Worm (Caenorhabditis elegans) whole organism, young adult: ENCODE measurements around the gene K09G1.2.
A peak's percentile ranks its signal among the peaks of the same experiment; 100 is the strongest.

Experiments used
- B0019.2 ChIP-seq: fragments of 200-800 bp; sonication (Bioruptor generic); conservative IDR thresholded peaks from 2 replicates; pipeline ENCODE4 v1.3.6; 2022; ENCODE audit warnings: missing genetic modification reagents, missing genetic modification characterization, missing compliant biosample characterization
- B0261.1 ChIP-seq: sonication (generic microtip); optimal IDR thresholded peaks from 2 replicates; lab custom pipeline; 2016; ENCODE audit warnings: mild to moderate bottlenecking, missing genetic modification characterization, moderate library complexity, missing compliant biosample characterization
- D2030.7 ChIP-seq: fragments of 200-800 bp; sonication (Bioruptor generic); IDR thresholded peaks from 2 replicates; pipeline ENCODE4 v1.3.6; 2022; ENCODE audit warnings: missing genetic modification reagents, missing genetic modification characterization, missing compliant biosample characterization
- F23B12.7 ChIP-seq: sonication (generic microtip); optimal IDR thresholded peaks from 2 replicates; lab custom pipeline; 2017; ENCODE audit warnings: missing genetic modification characterization, mild to moderate bottlenecking, missing compliant biosample characterization, antibody characterized with exemption, moderate library complexity; ENCODE audit not compliant: insufficient read depth
- F33H1.4 ChIP-seq: fragments of 200-800 bp; sonication (Bioruptor generic); IDR thresholded peaks from 2 replicates; pipeline ENCODE4 v1.3.6; 2022; ENCODE audit warnings: missing genetic modification reagents, missing genetic modification characterization, missing compliant biosample characterization
- F39B2.1 ChIP-seq: fragments of 200-800 bp; sonication (Bioruptor generic); IDR thresholded peaks from 2 replicates; pipeline ENCODE4 v1.3.6; 2022; ENCODE audit warnings: missing genetic modification reagents, missing genetic modification characterization, missing compliant biosample characterization
- F57A8.1 ChIP-seq: fragments of 200-800 bp; sonication (Bioruptor generic); optimal IDR thresholded peaks from 2 replicates; lab custom pipeline; 2018; ENCODE audit warnings: mild to moderate bottlenecking, missing genetic modification characterization, moderate library complexity, missing compliant biosample characterization
- Y56A3A.18 ChIP-seq: fragments of 200-800 bp; sonication (Bioruptor generic); IDR thresholded peaks from 2 replicates; pipeline ENCODE4 v1.3.6; 2022; ENCODE audit warnings: missing genetic modification reagents, missing genetic modification characterization, missing compliant biosample characterization
- Y79H2A.3 ChIP-seq: fragments of 200-800 bp; sonication (Bioruptor generic); conservative IDR thresholded peaks from 2 replicates; pipeline ENCODE4 v1.3.6; 2022; ENCODE audit warnings: missing genetic modification reagents, missing genetic modification characterization, missing compliant biosample characterization
- Y95B8A.8 ChIP-seq: fragments of 200-800 bp; sonication (Bioruptor generic); IDR thresholded peaks from 2 replicates; pipeline ENCODE4 v1.3.6; 2022; ENCODE audit warnings: missing genetic modification reagents, missing genetic modification characterization, missing compliant biosample characterization
- atf-7 ChIP-seq: sonication (generic microtip); optimal IDR thresholded peaks from 2 replicates; lab custom pipeline; 2017; ENCODE audit warnings: mild to moderate bottlenecking, missing genetic modification characterization, missing compliant biosample characterization
- attf-6 ChIP-seq: fragments of 200-800 bp; sonication (Bioruptor generic); IDR thresholded peaks from 2 replicates; pipeline ENCODE4 v1.3.6; 2022; ENCODE audit warnings: missing genetic modification reagents, missing genetic modification characterization, missing compliant biosample characterization
- ceh-100 ChIP-seq: fragments of 200-800 bp; sonication (Bioruptor generic); IDR thresholded peaks from 2 replicates; pipeline ENCODE4 v1.3.6; 2022; ENCODE audit warnings: missing genetic modification reagents, missing genetic modification characterization, missing compliant biosample characterization
- ceh-40 ChIP-seq: fragments of 200-800 bp; sonication (Bioruptor generic); IDR thresholded peaks from 2 replicates; pipeline ENCODE4 v1.3.6; 2022; ENCODE audit warnings: missing genetic modification characterization, missing compliant biosample characterization
- ceh-91 ChIP-seq: fragments of 200-800 bp; sonication (Bioruptor generic); IDR thresholded peaks from 2 replicates; pipeline ENCODE4 v1.3.6; 2022; ENCODE audit warnings: missing genetic modification reagents, missing genetic modification characterization, missing compliant biosample characterization
- dox-1 ChIP-seq: fragments of 200-800 bp; sonication (Bioruptor generic); IDR thresholded peaks from 2 replicates; pipeline ENCODE4 v1.3.6; 2022; ENCODE audit warnings: missing genetic modification reagents, missing genetic modification characterization, missing compliant biosample characterization
- egl-44 ChIP-seq: fragments of 200-800 bp; sonication (Bioruptor generic); IDR thresholded peaks from 2 replicates; pipeline ENCODE4 v1.3.6; 2022; ENCODE audit warnings: missing genetic modification reagents, missing genetic modification characterization, missing compliant biosample characterization
- egrh-3 ChIP-seq: fragments of 200-800 bp; sonication (Bioruptor generic); IDR thresholded peaks from 2 replicates; pipeline ENCODE4 v1.3.6; 2022; ENCODE audit warnings: missing genetic modification reagents, missing genetic modification characterization, missing compliant biosample characterization
- ekl-4 ChIP-seq: fragments of 200-800 bp; sonication (Bioruptor generic); IDR thresholded peaks from 2 replicates; pipeline ENCODE4 v1.3.6; 2022; ENCODE audit warnings: missing genetic modification reagents, missing genetic modification characterization, missing compliant biosample characterization
- hrde-1 ChIP-seq: sonication (generic microtip); optimal IDR thresholded peaks from 2 replicates; lab custom pipeline; 2016; ENCODE audit warnings: missing genetic modification characterization, mild to moderate bottlenecking, missing compliant biosample characterization, moderate library complexity, missing genotype, missing genetic modification reagents, borderline replicate concordance
- hsf-1 ChIP-seq: fragments of 200-800 bp; sonication (Bioruptor generic); IDR thresholded peaks from 2 replicates; pipeline ENCODE4 v1.3.6; 2022; ENCODE audit warnings: missing genetic modification reagents, missing genetic modification characterization, missing compliant biosample characterization
- madf-10 ChIP-seq: sonication (generic microtip); optimal IDR thresholded peaks from 2 replicates; lab custom pipeline; 2016; ENCODE audit warnings: mild to moderate bottlenecking, missing genetic modification characterization, missing compliant biosample characterization
- madf-3 ChIP-seq: fragments of 200-800 bp; sonication (Bioruptor generic); IDR thresholded peaks from 2 replicates; pipeline ENCODE4 v1.3.6; 2022; ENCODE audit warnings: missing genetic modification reagents, missing genetic modification characterization, missing compliant biosample characterization
- madf-6 ChIP-seq: fragments of 200-800 bp; sonication (Bioruptor generic); IDR thresholded peaks from 2 replicates; pipeline ENCODE4 v1.3.6; 2022; ENCODE audit warnings: missing genetic modification reagents, missing genetic modification characterization, missing compliant biosample characterization
- mes-4 ChIP-seq: sonication (generic microtip); optimal IDR thresholded peaks from 2 replicates; lab custom pipeline; 2016; ENCODE audit warnings: missing genotype, missing genetic modification characterization, missing compliant biosample characterization
- nfya-2 ChIP-seq: fragments of 200-800 bp; sonication (Bioruptor generic); IDR thresholded peaks from 2 replicates; pipeline ENCODE4 v1.3.6; 2022; ENCODE audit warnings: missing genetic modification reagents, missing genetic modification characterization, missing compliant biosample characterization
- nfyb-1 ChIP-seq: fragments of 200-800 bp; sonication (Bioruptor generic); IDR thresholded peaks from 2 replicates; pipeline ENCODE4 v1.3.6; 2022; ENCODE audit warnings: missing genetic modification reagents, missing genetic modification characterization, missing compliant biosample characterization
- nhr-179 ChIP-seq: sonication (generic microtip); optimal IDR thresholded peaks from 2 replicates; lab custom pipeline; 2016; ENCODE audit warnings: mild to moderate bottlenecking, missing genetic modification characterization, missing compliant biosample characterization
- pbrm-1 ChIP-seq: fragments of 200-800 bp; sonication (Bioruptor generic); IDR thresholded peaks from 2 replicates; pipeline ENCODE4 v1.3.6; 2022; ENCODE audit warnings: missing genetic modification reagents, missing genetic modification characterization, missing compliant biosample characterization
- rcor-1 ChIP-seq: fragments of 200-800 bp; sonication (Bioruptor generic); IDR thresholded peaks from 2 replicates; pipeline ENCODE4 v1.3.6; 2022; ENCODE audit warnings: missing genetic modification reagents, missing genetic modification characterization, missing compliant biosample characterization
- sptf-2 ChIP-seq: fragments of 200-800 bp; sonication (Bioruptor generic); optimal IDR thresholded peaks from 2 replicates; lab custom pipeline; 2018; ENCODE audit warnings: mild to moderate bottlenecking, missing genetic modification characterization, missing compliant biosample characterization
- tbx-9 ChIP-seq: sonication (generic microtip); optimal IDR thresholded peaks from 2 replicates; lab custom pipeline; 2016; ENCODE audit warnings: borderline replicate concordance, missing genetic modification characterization, inconsistent platforms, missing compliant biosample characterization
- xnd-1 ChIP-seq: sonication (generic microtip); optimal IDR thresholded peaks from 2 replicates; lab custom pipeline; 2016; ENCODE audit warnings: missing genotype, missing genetic modification reagents, missing genetic modification characterization, missing compliant biosample characterization

Gene K09G1.2

DNA sequence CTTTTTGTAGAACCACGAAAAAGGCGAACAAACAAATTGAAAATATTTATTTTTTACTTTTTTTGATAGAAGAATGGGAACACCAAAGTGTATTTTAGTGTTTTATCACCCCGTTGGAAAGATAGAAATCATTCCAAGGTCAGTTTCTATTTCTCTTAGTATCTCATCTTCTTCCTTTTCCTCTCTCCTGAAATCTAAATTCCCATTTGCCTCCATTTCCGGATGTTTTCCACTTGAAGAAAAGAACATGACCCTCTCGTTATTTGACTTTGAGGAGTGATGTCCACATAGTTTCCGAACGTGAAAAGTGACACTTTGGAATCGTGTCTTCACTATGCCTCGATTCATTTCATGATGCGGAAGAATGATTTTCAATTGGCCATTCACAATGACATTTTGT lies 2.8 kb upstream of the K09G1.2 start:
- TF ChIP-seq hrde-1 (tag; lab: Kevin White, UChicago) (no peak), madf-3 (no peak), nhr-179 (no peak), tbx-9 (tag; lab: Kevin White, UChicago) (no peak), mes-4 (tag; lab: Kevin White, UChicago) (no peak)

DNA sequence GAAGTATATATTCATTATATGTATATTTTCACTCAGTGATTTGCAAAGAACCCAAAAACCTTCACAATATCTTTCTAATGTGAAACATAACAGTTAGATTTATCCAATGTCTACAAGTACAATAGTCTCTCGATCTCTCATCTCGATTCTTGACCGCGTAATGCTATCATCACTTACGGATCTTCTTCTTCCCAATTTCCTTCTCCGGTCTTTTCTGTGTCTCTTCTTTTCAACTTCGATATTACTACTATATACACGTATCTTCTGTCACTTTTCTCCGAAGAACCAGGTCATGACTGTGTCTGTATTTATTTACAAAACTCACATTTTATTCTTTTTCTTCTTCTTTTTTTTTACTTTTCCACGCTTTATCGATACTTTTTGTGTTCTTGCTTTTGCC lies 1.8 kb upstream of the K09G1.2 start:
- TF ChIP-seq madf-10 (tag; lab: Kevin White, UChicago) (no peak), nfya-2 (GFP tag; lab: Robert Waterston, UW) (no peak), D2030.7 (no peak), sptf-2 (GFP tag; lab: Kevin White, UChicago) (no peak), Y79H2A.3 (GFP tag; lab: Robert Waterston, UW) (no peak), B0261.1 (tag; lab: Kevin White, UChicago) (no peak), F23B12.7 (tag; lab: Kevin White, UChicago) (no peak), atf-7 (tag; lab: Kevin White, UChicago) (no peak), F57A8.1 (GFP tag; lab: Kevin White, UChicago) (no peak), madf-3 (no peak), xnd-1 (tag; lab: Kevin White, UChicago) (no peak)

DNA sequence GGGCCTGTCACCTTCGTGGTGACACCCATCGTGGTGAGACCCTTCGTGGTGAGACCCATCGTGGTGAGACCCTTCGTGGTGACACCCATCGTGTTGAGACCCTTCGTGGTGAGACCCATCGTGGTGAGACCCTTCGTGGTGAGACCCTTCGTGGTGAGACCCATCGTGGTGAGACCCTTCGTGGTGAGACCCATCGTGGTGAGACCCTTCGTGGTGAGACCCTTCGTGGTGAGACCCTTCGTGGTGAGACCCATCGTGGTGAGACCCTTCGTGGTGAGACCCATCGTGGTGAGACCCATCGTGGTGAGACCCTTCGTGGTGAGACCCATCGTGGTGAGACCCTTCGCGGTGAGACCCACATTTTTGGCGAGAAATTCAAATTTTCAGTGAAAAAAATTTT lies 11.5 kb downstream of the K09G1.2 start:
- TF ChIP-seq F33H1.4 (peak; percentile 51), D2030.7 (peak; percentile 17; the same call in 1 of the 2 replicates), egrh-3 (GFP tag; lab: Robert Waterston, UW) (peak; percentile 93)

DNA sequence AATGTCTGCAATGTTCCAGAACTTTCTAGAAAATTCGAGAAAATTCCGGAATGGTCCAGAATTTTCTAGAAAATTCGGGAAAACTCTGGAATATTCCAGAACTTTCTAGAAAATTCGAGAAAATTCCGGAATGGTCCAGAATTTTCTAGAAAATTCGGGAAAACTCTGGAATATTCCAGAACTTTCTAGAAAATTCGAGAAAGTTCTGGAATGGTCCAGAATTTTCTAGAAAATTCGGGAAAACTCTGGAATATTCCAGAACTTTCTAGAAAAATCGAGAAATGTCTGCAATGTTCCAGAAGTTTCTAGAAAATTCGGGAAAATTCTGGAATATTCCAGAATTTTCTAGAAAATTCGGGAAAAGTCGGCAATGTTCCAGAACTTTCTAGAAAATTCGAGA lies 13.1 kb downstream of the K09G1.2 start:
- TF ChIP-seq madf-3 (peak; percentile 82), egrh-3 (GFP tag; lab: Robert Waterston, UW) (peak; percentile 66), D2030.7 (peak; percentile 59; the same call in 1 of the 2 replicates), madf-6 (GFP tag; lab: Robert Waterston, UW) (peak; percentile 67), B0019.2 (0 out of 2 replicates have a peak, but pooled peaks have one; percentile 55), egl-44 (GFP tag; lab: Robert Waterston, UW) (peak; percentile 62; the same call in 1 of the 2 replicates), Y56A3A.18 (GFP tag; lab: Robert Waterston, UW) (peak; percentile 76; the same call in 1 of the 2 replicates), hsf-1 (GFP tag; lab: Robert Waterston, UW) (peak; percentile 99), attf-6 (GFP tag; lab: Robert Waterston, UW) (peak; percentile 66), Y95B8A.8 (GFP tag; lab: Robert Waterston, UW) (peak; percentile 22; the same call in 1 of the 2 replicates), ceh-91 (GFP tag; lab: Robert Waterston, UW) (peak; percentile 12; the same call in 1 of the 2 replicates), nfyb-1 (GFP tag; lab: Robert Waterston, UW) (0 out of 2 replicates have a peak, but pooled peaks have one; percentile 40), rcor-1 (GFP tag; lab: Robert Waterston, UW) (peak; percentile 60), ceh-40 (GFP tag; lab: Robert Waterston, UW) (0 out of 2 replicates have a peak, but pooled peaks have one; percentile 56), F39B2.1 (GFP tag; lab: Robert Waterston, UW) (0 out of 2 replicates have a peak, but pooled peaks have one; percentile 68), ceh-100 (GFP tag; lab: Robert Waterston, UW) (peak; percentile 47; the same call in 1 of the 2 replicates), pbrm-1 (GFP tag; lab: Robert Waterston, UW) (peak; percentile 69), F33H1.4 (peak; percentile 29; the same call in 1 of the 2 replicates), ekl-4 (GFP tag; lab: Robert Waterston, UW) (peak; percentile 77), dox-1 (GFP tag; lab: Robert Waterston, UW) (peak; percentile 96)
